Fruit fly (Drosophila melanogaster): ENCODE results near the gene r.

dm6 chrX:16690499-16690898 is 35.3 kb downstream of the r start:
- TF ChIP-seq Ets96B (tag; optimal IDR thresholded peaks at IDR 0.05): peak; percentile 39
- TF ChIP-seq Sox102F (GFP tag; optimal IDR thresholded peaks at IDR 0.05): no peak
- peak; percentile 15 for TF ChIP-seq OdsH (GFP tag; optimal IDR thresholded peaks at IDR 0.05)
- TF ChIP-seq Hr38 (GFP tag; optimal IDR thresholded peaks at IDR 0.05): no peak
- TF ChIP-seq CG7368 (GFP tag; optimal IDR thresholded peaks at IDR 0.05): no peak
- TF ChIP-seq CG6854 (GFP tag; optimal IDR thresholded peaks at IDR 0.05): no peak
